Worm (Caenorhabditis elegans) whole organism, L1 larva: ENCODE measurements around the gene K06G5.3.

Source experiments
- nhr-28 ChIP-seq: fragments of 150-350 bp; optimal IDR thresholded peaks from 2 replicates; lab custom pipeline; 2014; ENCODE audit warnings: missing biosample characterization, missing genetic modification characterization
- snpc-4 ChIP-seq: fragments of 150-350 bp; optimal IDR thresholded peaks from 2 replicates; lab custom pipeline; 2014; ENCODE audit warnings: missing biosample characterization, missing genetic modification characterization

- TF ChIP-seq nhr-28 (tag; lab: Kevin White, UChicago) (no peak), snpc-4 (tag; lab: Kevin White, UChicago) (no peak)
Measured at ce11 chrX:14180151-14180550, 42.9 kb downstream of the K06G5.3 start, which contains the start of gene C37E2.3.
